Worm (Caenorhabditis elegans): Measurements from ENCODE around the gene mtm-3.

The mtm-3 gene

DNA sequence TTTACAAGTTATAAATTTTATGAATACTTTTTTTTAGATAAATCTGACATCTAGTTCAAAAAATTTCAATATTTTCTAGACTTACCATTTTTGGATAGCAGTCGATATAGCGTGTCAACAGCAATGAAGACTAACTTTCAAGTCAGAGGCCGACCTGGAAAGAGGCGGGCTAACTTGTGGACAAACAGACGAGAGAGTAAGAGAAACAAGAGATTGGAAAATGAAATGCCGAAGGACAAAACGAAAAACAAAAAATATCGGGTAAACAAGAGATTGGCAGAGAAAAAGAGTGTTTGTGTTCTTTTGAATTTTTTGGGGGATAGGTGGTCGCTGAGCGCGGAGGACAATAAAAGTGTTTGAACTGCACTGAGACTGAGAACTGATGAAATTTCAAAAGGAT is 27.1 kb downstream of the mtm-3 start, which contains the start of gene lec-4 (continued):
- TF ChIP-seq unc-62 (GFP tag; optimal IDR thresholded peaks at IDR 0.05 in 1 of 2) (peak in 1 of 2 experiments; percentile 79), unc-62 (tag; optimal IDR thresholded peaks at IDR 0.05) (no peak), nhr-28 (tag; optimal IDR thresholded peaks at IDR 0.05) (peak; percentile 16), hlh-11 (tag; optimal IDR thresholded peaks at IDR 0.05) (no peak), ces-1 (GFP tag; optimal IDR thresholded peaks at IDR 0.05) (no peak), set-16 (GFP tag; IDR thresholded peaks at IDR 0.05) (no peak), pqm-1 (tag; optimal IDR thresholded peaks at IDR 0.05) (no peak), pha-4 (GFP tag; IDR thresholded peaks at IDR 0.05) (no peak), pha-4 (tag; optimal IDR thresholded peaks at IDR 0.05) (peak; percentile 73), lsy-2 (tag; optimal IDR thresholded peaks at IDR 0.05) (peak; percentile 24 to 53), daf-8 (GFP tag; IDR thresholded peaks at IDR 0.05) (no peak), unc-39 (tag; optimal IDR thresholded peaks at IDR 0.05) (no peak), gei-8 (GFP tag; optimal IDR thresholded peaks at IDR 0.05) (no peak), aha-1 (tag) (peak; percentile 98), nhr-41 (GFP tag; IDR thresholded peaks at IDR 0.05) (no peak), madf-9 (GFP tag; conservative IDR thresholded peaks at IDR 0.05) (no peak), mdt-29 (GFP tag; IDR thresholded peaks at IDR 0.05) (no peak), vab-7 (GFP tag; IDR thresholded peaks at IDR 0.05) (no peak), ztf-7 (tag; optimal IDR thresholded peaks at IDR 0.05) (no peak), Y48G9A.11 (GFP tag; IDR thresholded peaks at IDR 0.05) (no peak), spr-3 (GFP tag; optimal IDR thresholded peaks at IDR 0.05) (no peak), nhr-10 (tag; optimal IDR thresholded peaks at IDR 0.05) (no peak), mes-2 (tag; optimal IDR thresholded peaks at IDR 0.05; ENCODE audit: poor library complexity, severe bottlenecking) (peak; percentile 57), Y5F2A.4 (GFP tag; optimal IDR thresholded peaks at IDR 0.05) (no peak), ctbp-1 (GFP tag; IDR thresholded peaks at IDR 0.05) (no peak)

DNA sequence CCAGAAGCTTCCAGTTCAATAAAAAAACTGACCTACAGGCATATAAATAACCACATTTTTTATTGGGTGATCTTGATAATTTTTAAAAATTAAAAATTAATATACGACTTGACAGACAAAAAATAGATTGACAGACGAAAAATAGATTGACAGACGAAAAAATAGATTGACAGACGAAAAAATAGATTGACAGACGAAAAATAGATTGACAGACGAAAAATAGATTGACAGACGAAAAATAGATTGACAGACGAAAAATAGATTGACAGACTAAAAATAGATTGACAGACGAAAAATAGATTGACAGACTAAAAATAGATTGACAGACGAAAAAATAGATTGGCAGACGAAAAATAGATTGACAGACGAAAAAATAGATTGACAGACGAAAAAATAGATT is 29.9 kb downstream of the mtm-3 start:
- TF ChIP-seq set-16 (GFP tag; IDR thresholded peaks at IDR 0.05), result peak; percentile 42

DNA sequence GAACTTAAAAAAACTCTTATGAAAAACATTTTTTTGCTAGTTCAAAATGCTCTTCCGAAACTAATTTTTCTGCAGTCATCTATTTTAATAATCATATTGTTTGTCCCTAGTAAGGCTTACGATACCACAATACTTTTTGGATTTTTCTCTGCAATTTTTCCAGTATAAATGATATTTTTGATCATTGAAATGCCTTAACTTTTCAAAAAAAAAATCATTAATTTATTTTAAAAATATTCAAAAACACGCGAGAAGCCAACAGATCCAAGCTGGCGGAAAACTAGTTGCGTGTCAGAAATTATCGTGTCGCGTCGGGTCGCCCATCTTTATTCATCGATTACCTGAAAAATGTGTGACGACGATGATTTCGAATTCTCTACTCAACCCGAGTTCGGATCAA is 32.1 kb downstream of the mtm-3 start, which contains the start of gene gmeb-3:
TSS of gene gmeb-3 (plus strand) at position 301 of the 400 bp plus-strand sequence.
- TF ChIP-seq ZK546.5 (tag; optimal IDR thresholded peaks at IDR 0.05) (no peak), ceh-28 (tag; optimal IDR thresholded peaks at IDR 0.05) (no peak), spr-1 (tag; optimal IDR thresholded peaks at IDR 0.05) (no peak), ZK337.2 (GFP tag; IDR thresholded peaks at IDR 0.05) (no peak), F37D6.2 (tag; optimal IDR thresholded peaks at IDR 0.05) (no peak), ceh-62 (tag; optimal IDR thresholded peaks at IDR 0.05) (no peak), vab-7 (GFP tag; IDR thresholded peaks at IDR 0.05) (no peak), daf-16 (GFP tag; optimal IDR thresholded peaks at IDR 0.05) (no peak), daf-16 (tag; optimal IDR thresholded peaks at IDR 0.05) (no peak), snpc-4 (tag; optimal IDR thresholded peaks at IDR 0.05) (no peak), nhr-77 (tag; optimal IDR thresholded peaks at IDR 0.05) (no peak), ceh-44 (GFP tag; IDR thresholded peaks at IDR 0.05) (no peak), mxl-3 (GFP tag; optimal IDR thresholded peaks at IDR 0.05) (no peak), dpl-1 (GFP tag; optimal IDR thresholded peaks at IDR 0.05) (no peak), fos-1 (tag; optimal IDR thresholded peaks at IDR 0.05) (no peak), nhr-48 (tag; optimal IDR thresholded peaks at IDR 0.05) (no peak), daf-8 (GFP tag; IDR thresholded peaks at IDR 0.05) (no peak)

DNA sequence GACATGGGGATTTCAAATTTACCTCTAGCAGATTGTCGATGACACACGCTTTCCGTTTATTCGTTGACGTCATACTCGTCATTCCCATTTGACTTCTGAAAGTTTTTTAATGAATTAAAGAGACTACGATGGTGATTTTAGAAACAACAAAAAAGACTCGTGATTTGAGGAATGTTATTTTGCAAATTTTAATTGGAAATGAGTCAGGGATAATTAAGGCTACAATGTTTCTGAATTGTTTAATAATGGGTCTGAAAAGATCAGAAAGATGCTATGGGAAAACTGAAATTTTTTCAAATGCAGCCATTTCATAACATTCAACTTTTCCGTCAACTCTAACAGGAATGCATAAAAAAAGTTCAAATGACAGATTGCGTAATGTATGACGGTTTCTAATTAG is 34.8 kb downstream of the mtm-3 start, which contains the start of gene C44F1.1:
TSS of gene C44F1.1 (minus strand) at position 101 of the 400 bp plus-strand sequence.
- TF ChIP-seq aha-1 (tag), result peak; percentile 10
- no peak for TF ChIP-seq nhr-111 (GFP tag; optimal IDR thresholded peaks at IDR 0.05)

All from whole organism, L4 larva.